Fruit fly (Drosophila melanogaster) whole organism, embryonic: ENCODE measurements around the gene CG13059.
A peak's percentile ranks its signal among the peaks of the same experiment; 100 is the strongest.

Experiments
- ATbp ChIP-seq: fragments of 200-800 bp; sonication (Bioruptor generic); optimal IDR thresholded peaks from 2 replicates; lab custom pipeline; 2017; ENCODE audit warnings: missing biosample characterization, mild to moderate bottlenecking, missing genetic modification characterization, missing genetic modification reagents
- BEAF-32 ChIP-seq: fragments of 200-800 bp; sonication (Bioruptor generic); optimal IDR thresholded peaks from 3 replicates; lab custom pipeline; 2017; ENCODE audit warnings: missing biosample characterization, missing genetic modification characterization, mild to moderate bottlenecking, moderate library complexity, missing genetic modification reagents
- Bdp1 ChIP-seq: fragments of 200-800 bp; sonication (Bioruptor generic); optimal IDR thresholded peaks from 3 replicates; lab custom pipeline; 2016; ENCODE audit warnings: missing biosample characterization, missing genetic modification characterization
- C15 ChIP-seq: fragments of 200-800 bp; sonication (Bioruptor generic); IDR thresholded peaks from 3 replicates; pipeline ENCODE4 v1.3.6; 2022; ENCODE audit warnings: missing biosample characterization, missing genetic modification characterization
- CG10959 ChIP-seq: fragments of 200-800 bp; sonication (Bioruptor generic); IDR thresholded peaks from 2 replicates; pipeline ENCODE4 v1.3.6; 2022; ENCODE audit warnings: missing biosample characterization, missing genetic modification characterization
- CG11695 ChIP-seq: fragments of 200-800 bp; sonication (Bioruptor generic); IDR thresholded peaks from 3 replicates; pipeline ENCODE4 v1.3.6; 2022; ENCODE audit warnings: missing biosample characterization, missing genetic modification characterization
- CG12104 ChIP-seq: fragments of 200-800 bp; sonication (Bioruptor generic); optimal IDR thresholded peaks from 3 replicates; lab custom pipeline; 2016; ENCODE audit warnings: missing biosample characterization, missing genetic modification characterization
- CG12299 ChIP-seq: fragments of 200-800 bp; sonication (Bioruptor generic); optimal IDR thresholded peaks from 2 replicates; lab custom pipeline; 2018; ENCODE audit warnings: missing biosample characterization, mild to moderate bottlenecking, missing genetic modification characterization
- CG1792 ChIP-seq: fragments of 200-800 bp; sonication (Bioruptor generic); optimal IDR thresholded peaks from 2 replicates; lab custom pipeline; 2016; ENCODE audit warnings: missing biosample characterization, missing genetic modification characterization
- CG4617 ChIP-seq: fragments of 200-800 bp; sonication (Bioruptor generic); optimal IDR thresholded peaks from 3 replicates; lab custom pipeline; 2016; ENCODE audit warnings: missing biosample characterization, missing genetic modification characterization, borderline replicate concordance
- CG4730 ChIP-seq: fragments of 200-800 bp; sonication (Bioruptor generic); IDR thresholded peaks from 2 replicates; pipeline ENCODE4 v1.3.6; 2022; ENCODE audit warnings: missing biosample characterization, missing genetic modification characterization
- CG4820 ChIP-seq: fragments of 200-800 bp; sonication (Bioruptor generic); optimal IDR thresholded peaks from 3 replicates; lab custom pipeline; 2016; ENCODE audit warnings: missing biosample characterization, missing genetic modification characterization
- CG5180 ChIP-seq: fragments of 200-800 bp; sonication (Bioruptor generic); optimal IDR thresholded peaks from 3 replicates; lab custom pipeline; 2017; ENCODE audit warnings: missing biosample characterization, missing genetic modification characterization, mild to moderate bottlenecking, moderate library complexity, missing genetic modification reagents
- CG6854 ChIP-seq: fragments of 200-800 bp; sonication (Bioruptor generic); optimal IDR thresholded peaks from 3 replicates; lab custom pipeline; 2017; ENCODE audit warnings: missing biosample characterization, mild to moderate bottlenecking, missing genetic modification characterization
- CG7786 ChIP-seq: fragments of 200-800 bp; sonication (Bioruptor generic); optimal IDR thresholded peaks from 2 replicates; lab custom pipeline; 2016; ENCODE audit warnings: missing biosample characterization, missing genetic modification characterization
- CG7963 ChIP-seq: fragments of 200-800 bp; sonication (Bioruptor generic); IDR thresholded peaks from 3 replicates; pipeline ENCODE4 v1.3.6; 2022; ENCODE audit warnings: missing biosample characterization, missing genetic modification characterization; ENCODE audit not compliant: partially characterized antibody
- E2f2 ChIP-seq: fragments of 200-800 bp; sonication (Bioruptor generic); IDR thresholded peaks from 2 replicates; pipeline ENCODE4 v1.3.6; 2022; ENCODE audit warnings: missing biosample characterization, missing genetic modification characterization
- HLH4C ChIP-seq: fragments of 200-800 bp; sonication (Bioruptor generic); IDR thresholded peaks from 3 replicates; pipeline ENCODE4 v1.3.6; 2022; ENCODE audit warnings: missing biosample characterization, missing genetic modification characterization; ENCODE audit not compliant: partially characterized antibody
- HLH54F ChIP-seq: fragments of 200-800 bp; sonication (Bioruptor generic); optimal IDR thresholded peaks from 3 replicates; lab custom pipeline; 2016; ENCODE audit warnings: missing biosample characterization, missing genetic modification characterization
- Hr78 ChIP-seq, 2 experiments: fragments of 200-800 bp in 1 of 2; fragments of >200 bp in 1 of 2; sonication (Bioruptor generic) in 1 of 2; optimal IDR thresholded peaks; 2 replicates each; lab custom pipeline; 2017 to 2019; ENCODE audit warnings: missing biosample characterization in 2 of 2, missing genetic modification characterization in 2 of 2, mild to moderate bottlenecking in 1 of 2, moderate library complexity in 1 of 2
- Max ChIP-seq: fragments of 200-800 bp; sonication (Bioruptor generic); optimal IDR thresholded peaks from 2 replicates; lab custom pipeline; 2016; ENCODE audit warnings: missing biosample characterization, mild to moderate bottlenecking, missing genetic modification characterization
- Mrtf ChIP-seq: fragments of 200-800 bp; sonication (Bioruptor generic); IDR thresholded peaks from 3 replicates; pipeline ENCODE4 v1.3.6; 2022; ENCODE audit warnings: missing biosample characterization, missing genetic modification characterization
- NC2α ChIP-seq: fragments of 200-800 bp; sonication (Bioruptor generic); optimal IDR thresholded peaks from 2 replicates; lab custom pipeline; 2016; ENCODE audit warnings: missing biosample characterization, missing genetic modification characterization
- NC2β ChIP-seq: fragments of 200-800 bp; sonication (Bioruptor generic); optimal IDR thresholded peaks from 2 replicates; lab custom pipeline; 2016; ENCODE audit warnings: missing biosample characterization, missing genetic modification characterization
- NFAT ChIP-seq: fragments of 200-800 bp; sonication (Bioruptor generic); IDR thresholded peaks from 2 replicates; pipeline ENCODE4 v1.3.6; 2022; ENCODE audit warnings: missing biosample characterization, missing genetic modification characterization
- Poxn ChIP-seq: fragments of 200-800 bp; sonication (Bioruptor generic); IDR thresholded peaks from 2 replicates; pipeline ENCODE4 v1.3.6; 2022; ENCODE audit warnings: missing biosample characterization, missing genetic modification characterization
- abd-A ChIP-seq: fragments of 200-800 bp; sonication (Bioruptor generic); optimal IDR thresholded peaks from 3 replicates; lab custom pipeline; 2019; ENCODE audit warnings: missing biosample characterization, mild to moderate bottlenecking, missing genetic modification characterization, moderate library complexity
- al ChIP-seq: fragments of 200-800 bp; sonication (Bioruptor generic); IDR thresholded peaks from 2 replicates; pipeline ENCODE4 v1.3.6; 2022; ENCODE audit warnings: missing biosample characterization, missing genetic modification characterization
- amos ChIP-seq: fragments of 200-800 bp; sonication (Bioruptor generic); IDR thresholded peaks from 2 replicates; pipeline ENCODE4 v1.3.6; 2022; ENCODE audit warnings: missing biosample characterization, missing genetic modification characterization; ENCODE audit not compliant: partially characterized antibody
- chm ChIP-seq: fragments of 200-800 bp; sonication (Bioruptor generic); IDR thresholded peaks from 2 replicates; pipeline ENCODE4 v1.3.6; 2022; ENCODE audit warnings: missing biosample characterization, missing genetic modification characterization
- ci ChIP-seq: fragments of 200-800 bp; sonication (Bioruptor generic); IDR thresholded peaks from 3 replicates; pipeline ENCODE4 v1.3.6; 2022; ENCODE audit warnings: missing biosample characterization, missing genetic modification characterization
- crp ChIP-seq, 2 experiments: fragments of 200-800 bp; sonication (Bioruptor generic); optimal IDR thresholded peaks; 2 replicates in 1 of 2; 3 replicates in 1 of 2; lab custom pipeline; 2017; ENCODE audit warnings: missing biosample characterization in 2 of 2, missing genetic modification characterization in 2 of 2, mild to moderate bottlenecking in 1 of 2, moderate library complexity in 1 of 2
- danr ChIP-seq: fragments of 200-800 bp; sonication (Bioruptor generic); IDR thresholded peaks from 2 replicates; pipeline ENCODE4 v1.3.6; 2022; ENCODE audit warnings: missing biosample characterization, missing genetic modification characterization
- dm ChIP-seq: fragments of 200-800 bp; sonication (Bioruptor generic); optimal IDR thresholded peaks from 3 replicates; lab custom pipeline; 2016; ENCODE audit warnings: missing biosample characterization, missing genetic modification characterization
- esg ChIP-seq: fragments of 200-800 bp; sonication (Bioruptor generic); conservative IDR thresholded peaks from 2 replicates; pipeline ENCODE4 v1.3.6; 2022; ENCODE audit warnings: missing biosample characterization, missing genetic modification characterization
- fd102C ChIP-seq: fragments of 200-800 bp; sonication (Bioruptor generic); optimal IDR thresholded peaks from 2 replicates; lab custom pipeline; 2018; ENCODE audit warnings: missing biosample characterization, mild to moderate bottlenecking, missing genetic modification characterization, moderate library complexity
- gcm ChIP-seq: fragments of 200-800 bp; sonication (Bioruptor generic); optimal IDR thresholded peaks from 2 replicates; lab custom pipeline; 2019; ENCODE audit warnings: missing biosample characterization, mild to moderate bottlenecking, missing genetic modification characterization, moderate library complexity
- inv ChIP-seq: fragments of 200-800 bp; sonication (Bioruptor generic); IDR thresholded peaks from 2 replicates; pipeline ENCODE4 v1.3.6; 2022; ENCODE audit warnings: missing biosample characterization, missing genetic modification characterization; ENCODE audit not compliant: partially characterized antibody
- jing ChIP-seq: fragments of 200-800 bp; sonication (Bioruptor generic); optimal IDR thresholded peaks from 2 replicates; lab custom pipeline; 2018; ENCODE audit warnings: missing biosample characterization, mild to moderate bottlenecking, missing genetic modification characterization
- nerfin-2 ChIP-seq: fragments of 200-800 bp; sonication (Bioruptor generic); IDR thresholded peaks from 2 replicates; pipeline ENCODE4 v1.3.6; 2022; ENCODE audit warnings: missing biosample characterization, missing genetic modification characterization; ENCODE audit not compliant: partially characterized antibody
- peb ChIP-seq: fragments of 200-800 bp; sonication (Bioruptor generic); IDR thresholded peaks from 2 replicates; pipeline ENCODE4 v1.3.6; 2022; ENCODE audit warnings: missing biosample characterization, missing genetic modification characterization
- schlank ChIP-seq: fragments of 200-800 bp; sonication (Bioruptor generic); optimal IDR thresholded peaks from 2 replicates; lab custom pipeline; 2018; ENCODE audit warnings: missing biosample characterization, mild to moderate bottlenecking, missing genetic modification characterization
- scrt ChIP-seq: fragments of 200-800 bp; sonication (Bioruptor generic); optimal IDR thresholded peaks from 2 replicates; lab custom pipeline; 2018; ENCODE audit warnings: missing biosample characterization, mild to moderate bottlenecking, missing genetic modification characterization, moderate library complexity
- sd ChIP-seq: fragments of 200-800 bp; sonication (Bioruptor generic); optimal IDR thresholded peaks from 3 replicates; lab custom pipeline; 2018; ENCODE audit warnings: missing biosample characterization, mild to moderate bottlenecking, missing genetic modification characterization, moderate library complexity
- slbo ChIP-seq: fragments of 200-800 bp; sonication (Bioruptor generic); IDR thresholded peaks from 2 replicates; pipeline ENCODE4 v1.3.6; 2022; ENCODE audit warnings: missing biosample characterization, missing genetic modification characterization
- so ChIP-seq: fragments of 200-800 bp; sonication (Bioruptor generic); IDR thresholded peaks from 3 replicates; pipeline ENCODE4 v1.3.6; 2022; ENCODE audit warnings: missing biosample characterization, missing genetic modification characterization
- usp ChIP-seq: fragments of >200 bp; optimal IDR thresholded peaks from 2 replicates; lab custom pipeline; 2017; ENCODE audit warnings: missing biosample characterization, missing genetic modification characterization
- zf30C ChIP-seq: fragments of 200-800 bp; sonication (Bioruptor generic); optimal IDR thresholded peaks from 3 replicates; lab custom pipeline; 2018; ENCODE audit warnings: missing biosample characterization, mild to moderate bottlenecking, missing genetic modification characterization
- zfh1 ChIP-seq: fragments of 200-800 bp; sonication (Bioruptor generic); IDR thresholded peaks from 3 replicates; pipeline ENCODE4 v1.3.6; 2022; ENCODE audit warnings: missing biosample characterization, missing genetic modification characterization
- zfh2 ChIP-seq: fragments of 200-800 bp; sonication (Bioruptor generic); optimal IDR thresholded peaks from 2 replicates; lab custom pipeline; 2016; ENCODE audit warnings: missing biosample characterization, missing genetic modification characterization

CG13059 gene

dm6 chr3L:16328207-16328891 lies 4.9 kb downstream of the CG13059 start, which contains the start of gene CG13058 (continued):
- no peak for TF ChIP-seq NC2α (GFP tag; lab: Kevin White, UChicago)
- peak; percentile 39 for TF ChIP-seq CG6854 (GFP tag; lab: Kevin White, UChicago)
- TF ChIP-seq slbo: peak; percentile 79
- TF ChIP-seq Mrtf (GFP tag; lab: Robert Waterston, UW): no peak
- TF ChIP-seq fd102C (GFP tag; lab: Kevin White, UChicago): no peak
- peak; percentile 57 for TF ChIP-seq CG5180
- peak; percentile 57 for TF ChIP-seq CG4820 (GFP tag; lab: Kevin White, UChicago)
- peak; percentile 42 for TF ChIP-seq zfh2 (GFP tag; lab: Kevin White, UChicago)
- no peak for TF ChIP-seq HLH4C (GFP tag; lab: Robert Waterston, UW)
- TF ChIP-seq usp (GFP tag; lab: Kevin White, UChicago): no peak
- TF ChIP-seq CG1792 (GFP tag; lab: Kevin White, UChicago): no peak
- TF ChIP-seq Bdp1 (GFP tag; lab: Kevin White, UChicago): peak; percentile 10
- 0 out of 2 replicates have a peak, but pooled peaks have one; percentile 23 for TF ChIP-seq al
- TF ChIP-seq amos (GFP tag; lab: Robert Waterston, UW): no peak
- no peak for TF ChIP-seq C15 (GFP tag; lab: Robert Waterston, UW)
- no peak for TF ChIP-seq schlank (tag; lab: Kevin White, UChicago)
- peak; percentile 18 for TF ChIP-seq Max (GFP tag; lab: Kevin White, UChicago)
- TF ChIP-seq so (GFP tag; lab: Robert Waterston, UW): peak; percentile 89
- TF ChIP-seq CG12299 (tag; lab: Kevin White, UChicago): no peak
- TF ChIP-seq CG4730 (GFP tag; lab: Robert Waterston, UW): no peak; the same call in 1 of the 2 replicates
- no peak for TF ChIP-seq peb
- TF ChIP-seq NFAT (GFP tag; lab: Robert Waterston, UW): no peak
- peak; percentile 81 for TF ChIP-seq esg (GFP tag; lab: Robert Waterston, UW)
- no peak for TF ChIP-seq Poxn (GFP tag; lab: Robert Waterston, UW)
- peak; percentile 61 for TF ChIP-seq CG7786 (GFP tag; lab: Kevin White, UChicago)
- TF ChIP-seq E2f2: peak; percentile 56
- peak; percentile 42 for TF ChIP-seq jing (GFP tag; lab: Kevin White, UChicago)
- no peak for TF ChIP-seq zf30C (GFP tag; lab: Kevin White, UChicago)
- peak; percentile 45 for TF ChIP-seq dm (GFP tag; lab: Kevin White, UChicago)
- TF ChIP-seq abd-A: no peak
- no peak for TF ChIP-seq CG4617 (GFP tag; lab: Kevin White, UChicago)
- no peak for TF ChIP-seq zfh1
- TF ChIP-seq CG12104 (GFP tag; lab: Kevin White, UChicago): no peak
- peak; percentile 64 for TF ChIP-seq HLH54F (GFP tag; lab: Kevin White, UChicago)
- TF ChIP-seq CG7963 (GFP tag; lab: Robert Waterston, UW): no peak
- no peak for TF ChIP-seq gcm (GFP tag; lab: Kevin White, UChicago)
- TF ChIP-seq inv (GFP tag; lab: Robert Waterston, UW): no peak
- no peak for TF ChIP-seq ATbp (GFP tag; lab: Kevin White, UChicago)
- no peak for TF ChIP-seq nerfin-2 (GFP tag; lab: Robert Waterston, UW)
- peak; percentile 75 for TF ChIP-seq ci (GFP tag; lab: Robert Waterston, UW)
- no peak for TF ChIP-seq CG10959 (GFP tag; lab: Robert Waterston, UW)
- no peak; the same call in 1 of the 2 replicates for TF ChIP-seq chm
- TF ChIP-seq CG11695: peak; percentile 67
- no peak for TF ChIP-seq Hr78 (GFP tag; optimal IDR thresholded peaks at IDR 0.05; lab: Kevin White, UChicago)
- TF ChIP-seq danr (GFP tag; lab: Robert Waterston, UW): no peak
- TF ChIP-seq BEAF-32: no peak
- TF ChIP-seq crp (GFP tag; optimal IDR thresholded peaks at IDR 0.05; lab: Kevin White, UChicago): peak in 1 of 2 experiments; percentile 15
- TF ChIP-seq NC2β (GFP tag; lab: Kevin White, UChicago): no peak
- TF ChIP-seq scrt (GFP tag; lab: Kevin White, UChicago): peak; percentile 37
- peak; percentile 8 for TF ChIP-seq sd
